Fruit fly (Drosophila melanogaster) whole organism, embryonic: ENCODE measurements around the gene kat-60L1.

Experiments used
- Aef1 ChIP-seq: fragments of 200-800 bp; sonication (Bioruptor generic); IDR thresholded peaks from 3 replicates; pipeline ENCODE4 v1.3.6; 2022; ENCODE audit warnings: missing biosample characterization, missing genetic modification characterization
- BEAF-32 ChIP-seq: fragments of 200-800 bp; sonication (Bioruptor generic); optimal IDR thresholded peaks from 3 replicates; lab custom pipeline; 2017; ENCODE audit warnings: missing biosample characterization, missing genetic modification characterization, mild to moderate bottlenecking, moderate library complexity, missing genetic modification reagents
- CG10267 ChIP-seq: fragments of 200-800 bp; sonication (Bioruptor generic); optimal IDR thresholded peaks from 2 replicates; lab custom pipeline; 2018; ENCODE audit warnings: missing biosample characterization, mild to moderate bottlenecking, missing genetic modification characterization, moderate library complexity
- CG10654 ChIP-seq: fragments of 200-800 bp; sonication (Bioruptor generic); optimal IDR thresholded peaks from 2 replicates; lab custom pipeline; 2016; ENCODE audit warnings: missing biosample characterization, missing genetic modification characterization
- CG12659 ChIP-seq: fragments of 200-800 bp; sonication (Bioruptor generic); optimal IDR thresholded peaks from 3 replicates; lab custom pipeline; 2017; ENCODE audit warnings: mild to moderate bottlenecking, missing biosample characterization, missing genetic modification reagents, missing genetic modification characterization
- CG13775 ChIP-seq: fragments of 200-800 bp; sonication (Bioruptor generic); optimal IDR thresholded peaks from 3 replicates; lab custom pipeline; 2017; ENCODE audit warnings: missing biosample characterization, mild to moderate bottlenecking, missing genetic modification characterization
- CG16813 ChIP-seq: fragments of 200-800 bp; sonication (Bioruptor generic); IDR thresholded peaks from 3 replicates; pipeline ENCODE4 v1.3.6; 2022; ENCODE audit warnings: missing biosample characterization, missing genetic modification characterization; ENCODE audit not compliant: partially characterized antibody
- CG17385 ChIP-seq: fragments of 200-800 bp; sonication (Bioruptor generic); optimal IDR thresholded peaks from 3 replicates; lab custom pipeline; 2018; ENCODE audit warnings: missing biosample characterization, mild to moderate bottlenecking, missing genetic modification characterization
- CG18764 ChIP-seq: fragments of 200-800 bp; sonication (Bioruptor generic); optimal IDR thresholded peaks from 3 replicates; lab custom pipeline; 2016; ENCODE audit warnings: missing biosample characterization, missing genetic modification characterization
- CG30020 ChIP-seq: fragments of 200-800 bp; optimal IDR thresholded peaks from 2 replicates; lab custom pipeline; 2019; ENCODE audit warnings: missing biosample characterization, mild to moderate bottlenecking, missing genetic modification characterization, moderate library complexity
- CG3847 ChIP-seq: fragments of 200-800 bp; sonication (Bioruptor generic); IDR thresholded peaks from 2 replicates; pipeline ENCODE4 v1.3.6; 2022; ENCODE audit warnings: missing biosample characterization, missing genetic modification characterization
- CG4424 ChIP-seq: fragments of 200-800 bp; sonication (Bioruptor generic); optimal IDR thresholded peaks from 3 replicates; lab custom pipeline; 2016; ENCODE audit warnings: missing biosample characterization, missing genetic modification characterization
- CG6683 ChIP-seq: fragments of 200-800 bp; sonication (Bioruptor generic); optimal IDR thresholded peaks from 2 replicates; lab custom pipeline; 2017; ENCODE audit warnings: missing biosample characterization, mild to moderate bottlenecking, missing genetic modification characterization, missing genetic modification reagents
- CG7357 ChIP-seq: fragments of 200-800 bp; sonication (Bioruptor generic); IDR thresholded peaks from 3 replicates; pipeline ENCODE4 v1.3.6; 2022; ENCODE audit warnings: missing biosample characterization, missing genetic modification characterization
- CG7963 ChIP-seq: fragments of 200-800 bp; sonication (Bioruptor generic); IDR thresholded peaks from 3 replicates; pipeline ENCODE4 v1.3.6; 2022; ENCODE audit warnings: missing biosample characterization, missing genetic modification characterization; ENCODE audit not compliant: partially characterized antibody
- CG9797 ChIP-seq: fragments of 200-800 bp; sonication (Bioruptor generic); optimal IDR thresholded peaks from 3 replicates; lab custom pipeline; 2018; ENCODE audit warnings: missing biosample characterization, mild to moderate bottlenecking, missing genetic modification characterization
- CoRest ChIP-seq: fragments of 200-800 bp; sonication (Bioruptor generic); optimal IDR thresholded peaks from 3 replicates; lab custom pipeline; 2018; ENCODE audit warnings: missing biosample characterization, mild to moderate bottlenecking, missing genetic modification characterization, moderate library complexity
- D19A ChIP-seq: fragments of 200-800 bp; optimal IDR thresholded peaks from 3 replicates; lab custom pipeline; 2019; ENCODE audit warnings: missing biosample characterization, mild to moderate bottlenecking, missing genetic modification characterization, moderate library complexity
- Drgx ChIP-seq: fragments of 200-800 bp; sonication (Bioruptor generic); IDR thresholded peaks from 2 replicates; pipeline ENCODE4 v1.3.6; 2022; ENCODE audit warnings: missing biosample characterization, missing genetic modification characterization
- E2f1 ChIP-seq: fragments of 200-800 bp; sonication (Bioruptor generic); IDR thresholded peaks from 2 replicates; pipeline ENCODE4 v1.3.6; 2022; ENCODE audit warnings: missing biosample characterization, missing genetic modification characterization
- Gsc ChIP-seq: fragments of 200-800 bp; sonication (Bioruptor generic); IDR thresholded peaks from 2 replicates; pipeline ENCODE4 v1.3.6; 2022; ENCODE audit warnings: missing biosample characterization, missing genetic modification characterization
- HmgD ChIP-seq: fragments of 200-800 bp; sonication (Bioruptor generic); optimal IDR thresholded peaks from 3 replicates; lab custom pipeline; 2016; ENCODE audit warnings: missing biosample characterization, missing genetic modification characterization
- HmgZ ChIP-seq: fragments of 200-800 bp; sonication (Bioruptor generic); optimal IDR thresholded peaks from 2 replicates; lab custom pipeline; 2018; ENCODE audit warnings: missing biosample characterization, mild to moderate bottlenecking, missing genetic modification characterization
- Mrtf ChIP-seq: fragments of 200-800 bp; sonication (Bioruptor generic); IDR thresholded peaks from 3 replicates; pipeline ENCODE4 v1.3.6; 2022; ENCODE audit warnings: missing biosample characterization, missing genetic modification characterization
- NC2α ChIP-seq: fragments of 200-800 bp; sonication (Bioruptor generic); optimal IDR thresholded peaks from 2 replicates; lab custom pipeline; 2016; ENCODE audit warnings: missing biosample characterization, missing genetic modification characterization
- NfI ChIP-seq: fragments of 200-800 bp; sonication (Bioruptor generic); optimal IDR thresholded peaks from 3 replicates; lab custom pipeline; 2018; ENCODE audit warnings: missing biosample characterization, mild to moderate bottlenecking, missing genetic modification characterization, moderate library complexity
- Scr ChIP-seq: fragments of 200-800 bp; sonication (Bioruptor generic); IDR thresholded peaks from 2 replicates; pipeline ENCODE4 v1.3.6; 2022; ENCODE audit warnings: missing biosample characterization, missing genetic modification characterization; ENCODE audit not compliant: partially characterized antibody
- Six4 ChIP-seq: fragments of 200-800 bp; sonication (Bioruptor generic); optimal IDR thresholded peaks from 2 replicates; lab custom pipeline; 2016; ENCODE audit warnings: missing biosample characterization, missing genetic modification characterization
- Usf ChIP-seq: fragments of 200-800 bp; sonication (Bioruptor generic); optimal IDR thresholded peaks from 2 replicates; lab custom pipeline; 2017; ENCODE audit warnings: missing genotype, missing biosample characterization, missing genetic modification characterization
- YL-1 ChIP-seq: fragments of 200-800 bp; sonication (Bioruptor generic); optimal IDR thresholded peaks from 3 replicates; lab custom pipeline; 2017; ENCODE audit warnings: missing biosample characterization, mild to moderate bottlenecking, missing genetic modification characterization
- al ChIP-seq: fragments of 200-800 bp; sonication (Bioruptor generic); IDR thresholded peaks from 2 replicates; pipeline ENCODE4 v1.3.6; 2022; ENCODE audit warnings: missing biosample characterization, missing genetic modification characterization
- aop ChIP-seq: fragments of 200-800 bp; sonication (Bioruptor generic); IDR thresholded peaks from 2 replicates; pipeline ENCODE4 v1.3.6; 2022; ENCODE audit warnings: missing biosample characterization, missing genetic modification characterization
- ash1 ChIP-seq: fragments of 200-800 bp; sonication (Bioruptor generic); optimal IDR thresholded peaks from 2 replicates; lab custom pipeline; 2018; ENCODE audit warnings: missing biosample characterization, mild to moderate bottlenecking, missing genetic modification characterization
- crol ChIP-seq: fragments of 200-800 bp; sonication (Bioruptor generic); IDR thresholded peaks from 2 replicates; pipeline ENCODE4 v1.3.6; 2022; ENCODE audit warnings: missing biosample characterization, missing genetic modification characterization
- dysf ChIP-seq: fragments of 200-800 bp; sonication (Bioruptor generic); IDR thresholded peaks from 3 replicates; pipeline ENCODE4 v1.3.6; 2022; ENCODE audit warnings: missing biosample characterization, missing genetic modification characterization
- emc ChIP-seq: fragments of 200-800 bp; sonication (Bioruptor generic); optimal IDR thresholded peaks from 2 replicates; lab custom pipeline; 2016; ENCODE audit warnings: missing biosample characterization, missing genetic modification characterization
- fd3F ChIP-seq: fragments of 200-800 bp; sonication (Bioruptor generic); optimal IDR thresholded peaks from 2 replicates; lab custom pipeline; 2018; ENCODE audit warnings: missing biosample characterization, mild to moderate bottlenecking, missing genetic modification characterization, moderate library complexity
- gsb-n ChIP-seq: fragments of 200-800 bp; sonication (Bioruptor generic); optimal IDR thresholded peaks from 3 replicates; lab custom pipeline; 2018; ENCODE audit warnings: missing biosample characterization, mild to moderate bottlenecking, missing genetic modification characterization
- inv ChIP-seq: fragments of 200-800 bp; sonication (Bioruptor generic); IDR thresholded peaks from 2 replicates; pipeline ENCODE4 v1.3.6; 2022; ENCODE audit warnings: missing biosample characterization, missing genetic modification characterization; ENCODE audit not compliant: partially characterized antibody
- org-1 ChIP-seq: fragments of 200-800 bp; sonication (Bioruptor generic); optimal IDR thresholded peaks from 2 replicates; lab custom pipeline; 2017; ENCODE audit warnings: missing biosample characterization, missing genetic modification characterization
- pfk ChIP-seq: fragments of 200-800 bp; sonication (Bioruptor generic); optimal IDR thresholded peaks from 2 replicates; lab custom pipeline; 2018; ENCODE audit warnings: missing biosample characterization, mild to moderate bottlenecking, missing genetic modification characterization, moderate library complexity
- repo ChIP-seq: fragments of 200-800 bp; sonication (Bioruptor generic); optimal IDR thresholded peaks from 2 replicates; lab custom pipeline; 2016; ENCODE audit warnings: missing biosample characterization, missing genetic modification characterization
- seq ChIP-seq: fragments of 200-800 bp; sonication (Bioruptor generic); IDR thresholded peaks from 2 replicates; pipeline ENCODE4 v1.3.6; 2022; ENCODE audit warnings: missing biosample characterization, missing genetic modification characterization
- sima ChIP-seq: fragments of 200-800 bp; sonication (Bioruptor generic); optimal IDR thresholded peaks from 2 replicates; lab custom pipeline; 2016; ENCODE audit warnings: missing biosample characterization, missing genetic modification characterization
- so ChIP-seq: fragments of 200-800 bp; sonication (Bioruptor generic); IDR thresholded peaks from 3 replicates; pipeline ENCODE4 v1.3.6; 2022; ENCODE audit warnings: missing biosample characterization, missing genetic modification characterization
- sqz ChIP-seq: fragments of 200-800 bp; sonication (Bioruptor generic); optimal IDR thresholded peaks from 3 replicates; lab custom pipeline; 2018; ENCODE audit warnings: missing biosample characterization, mild to moderate bottlenecking, missing genetic modification characterization
- tll ChIP-seq, 2 experiments: fragments of 200-800 bp in 1 of 2; fragments of >200 bp in 1 of 2; sonication (Bioruptor generic) in 1 of 2; optimal IDR thresholded peaks; 2 replicates each; lab custom pipeline; 2017 to 2019; ENCODE audit warnings: missing biosample characterization in 2 of 2, missing genetic modification characterization in 2 of 2, mild to moderate bottlenecking in 1 of 2, moderate library complexity in 1 of 2
- vfl ChIP-seq: fragments of 200-800 bp; sonication (Bioruptor generic); optimal IDR thresholded peaks from 2 replicates; lab custom pipeline; 2016; ENCODE audit warnings: missing biosample characterization, missing genetic modification characterization
- vnd ChIP-seq: fragments of 200-800 bp; sonication (Bioruptor generic); IDR thresholded peaks from 3 replicates; pipeline ENCODE4 v1.3.6; 2022; ENCODE audit warnings: missing biosample characterization, missing genetic modification characterization; ENCODE audit not compliant: partially characterized antibody
- wdn ChIP-seq: fragments of 200-800 bp; sonication (Bioruptor generic); IDR thresholded peaks from 2 replicates; pipeline ENCODE4 v1.3.6; 2022; ENCODE audit warnings: missing biosample characterization, missing genetic modification characterization
- yki ChIP-seq: fragments of >200 bp; optimal IDR thresholded peaks from 3 replicates; lab custom pipeline; 2018
- zen2 ChIP-seq: fragments of 200-800 bp; sonication (Bioruptor generic); IDR thresholded peaks from 3 replicates; pipeline ENCODE4 v1.3.6; 2022; ENCODE audit warnings: missing biosample characterization, missing genetic modification characterization; ENCODE audit not compliant: partially characterized antibody

The kat-60L1 gene

DNA sequence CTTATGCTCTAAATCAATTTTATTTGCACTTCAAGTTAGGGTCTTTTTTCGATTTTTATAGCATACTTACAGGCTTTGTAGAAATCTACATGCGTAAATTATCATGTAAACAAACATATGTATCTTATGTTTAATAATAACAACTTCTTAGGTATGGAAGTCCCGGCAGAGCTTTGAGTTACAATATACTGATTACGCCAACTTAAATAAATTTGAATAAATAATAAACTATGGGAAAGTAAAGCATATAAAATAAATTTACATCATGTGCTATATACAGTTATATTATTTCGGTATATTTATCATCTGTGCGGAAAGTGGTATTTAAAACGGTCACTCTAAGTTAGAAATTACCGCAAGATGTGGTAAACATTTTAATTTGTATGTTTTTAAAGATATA is 48.4 kb upstream of the kat-60L1 start, which contains the start of gene CG1239 (continued):
- TF ChIP-seq repo (GFP tag; lab: Kevin White, UChicago) = no peak
- no peak for TF ChIP-seq NC2α (GFP tag; lab: Kevin White, UChicago)
- no peak for TF ChIP-seq CG7963 (GFP tag; lab: Robert Waterston, UW)
- no peak for TF ChIP-seq vfl (GFP tag; lab: Kevin White, UChicago)
- no peak for TF ChIP-seq tll (GFP tag; optimal IDR thresholded peaks at IDR 0.05; lab: Kevin White, UChicago)
- no peak for TF ChIP-seq org-1
- peak; percentile 3 for TF ChIP-seq D19A (tag; lab: Kevin White, UChicago)
- TF ChIP-seq CG6683 = no peak
- TF ChIP-seq NfI (GFP tag; lab: Kevin White, UChicago) = no peak
- peak; percentile 21 for TF ChIP-seq CoRest
- no peak for TF ChIP-seq Aef1 (GFP tag; lab: Robert Waterston, UW)
- TF ChIP-seq al (GFP tag; lab: Robert Waterston, UW) = no peak
- TF ChIP-seq CG4424 (GFP tag; lab: Kevin White, UChicago) = no peak
- TF ChIP-seq HmgZ (tag; lab: Kevin White, UChicago) = peak; percentile 41
- TF ChIP-seq ash1 (GFP tag; lab: Kevin White, UChicago) = no peak
- TF ChIP-seq CG30020 = peak; percentile 63
- no peak for TF ChIP-seq gsb-n (tag; lab: Kevin White, UChicago)
- peak; percentile 48 for TF ChIP-seq CG10267 (tag; lab: Kevin White, UChicago)
- TF ChIP-seq fd3F (GFP tag; lab: Kevin White, UChicago) = no peak
- no peak for TF ChIP-seq YL-1
- no peak for TF ChIP-seq Six4 (GFP tag; lab: Kevin White, UChicago)
- no peak for TF ChIP-seq so (GFP tag; lab: Robert Waterston, UW)
- 0 out of 3 replicates have a peak, but pooled peaks have one; percentile 27 for TF ChIP-seq CG16813 (GFP tag; lab: Robert Waterston, UW)
- no peak for TF ChIP-seq CG10654 (GFP tag; lab: Kevin White, UChicago)
- no peak for TF ChIP-seq crol
- no peak for TF ChIP-seq wdn
- TF ChIP-seq vnd (GFP tag; lab: Robert Waterston, UW) = no peak
- TF ChIP-seq Usf (GFP tag; lab: Kevin White, UChicago) = no peak
- no peak for TF ChIP-seq CG7357 (GFP tag; lab: Robert Waterston, UW)
- TF ChIP-seq CG9797 (GFP tag; lab: Kevin White, UChicago) = peak; percentile 78
- TF ChIP-seq zen2 (GFP tag; lab: Robert Waterston, UW) = no peak
- TF ChIP-seq inv = no peak
- TF ChIP-seq Scr (GFP tag; lab: Robert Waterston, UW) = 0 out of 2 replicates have a peak, but pooled peaks have one; percentile 23
- no peak for TF ChIP-seq aop (GFP tag; lab: Robert Waterston, UW)
- TF ChIP-seq CG17385 = no peak
- TF ChIP-seq emc (GFP tag; lab: Kevin White, UChicago) = no peak
- TF ChIP-seq Drgx (GFP tag; lab: Robert Waterston, UW) = no peak
- TF ChIP-seq E2f1 = no peak
- TF ChIP-seq sqz (GFP tag; lab: Kevin White, UChicago) = no peak
- no peak for TF ChIP-seq yki (lab: Kevin White, UChicago)
- no peak for TF ChIP-seq HmgD (GFP tag; lab: Kevin White, UChicago)
- peak; percentile 17 for TF ChIP-seq BEAF-32 (GFP tag; lab: Kevin White, UChicago)
- no peak for TF ChIP-seq Gsc
- TF ChIP-seq seq (GFP tag; lab: Robert Waterston, UW) = no peak
- no peak for TF ChIP-seq Mrtf
- TF ChIP-seq CG13775 (GFP tag; lab: Kevin White, UChicago) = no peak
- no peak for TF ChIP-seq sima (GFP tag; lab: Kevin White, UChicago)
- no peak for TF ChIP-seq dysf (GFP tag; lab: Robert Waterston, UW)
- peak; percentile 50 for TF ChIP-seq CG12659 (GFP tag; lab: Kevin White, UChicago)
- no peak for TF ChIP-seq CG18764
- no peak for TF ChIP-seq pfk
- TF ChIP-seq CG3847 (GFP tag; lab: Robert Waterston, UW) = no peak
